Worm (Caenorhabditis elegans): ENCODE results near the gene srb-1.
A peak's percentile ranks its signal among the peaks of the same experiment; 100 is the strongest.

ce11 chrII:5200987-5201582 is 30.3 kb upstream of the srb-1 start:
- TF ChIP-seq unc-39 (tag; optimal IDR thresholded peaks at IDR 0.05) = no peak
- TF ChIP-seq ZK546.5 (tag; optimal IDR thresholded peaks at IDR 0.05) = no peak
- no peak for TF ChIP-seq ztf-11 (tag; optimal IDR thresholded peaks at IDR 0.05)
- TF ChIP-seq ama-1 (optimal IDR thresholded peaks at IDR 0.05) = peak; percentile 30
- TF ChIP-seq lin-15B (tag; optimal IDR thresholded peaks at IDR 0.05) = no peak
- TF ChIP-seq ceh-9 (tag; optimal IDR thresholded peaks at IDR 0.05) = no peak
- peak; percentile 59 for TF ChIP-seq nfya-1 (tag; optimal IDR thresholded peaks at IDR 0.05; ENCODE audit: insufficient read depth)
- TF ChIP-seq nhr-237 (tag; optimal IDR thresholded peaks at IDR 0.05) = no peak
- TF ChIP-seq ceh-82 (tag; optimal IDR thresholded peaks at IDR 0.05) = no peak
- no peak for TF ChIP-seq lsy-12 (tag; optimal IDR thresholded peaks at IDR 0.05)
- TF ChIP-seq unc-62 (GFP tag; optimal IDR thresholded peaks at IDR 0.05) = no peak
- no peak for TF ChIP-seq aly-2 (tag; optimal IDR thresholded peaks at IDR 0.05)
- TF ChIP-seq nhr-77 (tag; optimal IDR thresholded peaks at IDR 0.05) = no peak
- TF ChIP-seq egl-27 (tag; optimal IDR thresholded peaks at IDR 0.05) = no peak

All from whole organism, L3 larva.